Worm (Caenorhabditis elegans) whole organism, L2 larva: Measurements from ENCODE around the gene kxd-1.

ENCODE experiments used
- F13H6.1 ChIP-seq: sonication (generic microtip); optimal IDR thresholded peaks from 2 replicates; lab custom pipeline; 2016; ENCODE audit warnings: missing genetic modification characterization, missing compliant biosample characterization
- ZK546.5 ChIP-seq: sonication (generic microtip); optimal IDR thresholded peaks from 2 replicates; lab custom pipeline; 2017; ENCODE audit warnings: missing biosample characterization, missing genetic modification characterization
- aly-2 ChIP-seq: fragments of 150-350 bp; optimal IDR thresholded peaks from 2 replicates; lab custom pipeline; 2014; ENCODE audit warnings: missing biosample characterization, missing genetic modification characterization
- blmp-1 ChIP-seq: sonication (generic microtip); optimal IDR thresholded peaks from 2 replicates; lab custom pipeline; 2017; ENCODE audit warnings: missing genetic modification characterization, mild to moderate bottlenecking, missing compliant biosample characterization, antibody characterized with exemption, moderate library complexity; ENCODE audit not compliant: insufficient read depth
- ceh-16 ChIP-seq: fragments of 150-350 bp; optimal IDR thresholded peaks from 2 replicates; lab custom pipeline; 2014; ENCODE audit warnings: missing biosample characterization, missing genetic modification characterization
- elt-1 ChIP-seq: fragments of 150-350 bp; optimal IDR thresholded peaks from 2 replicates; lab custom pipeline; 2014; ENCODE audit warnings: missing biosample characterization, missing genetic modification characterization
- lin-13 ChIP-seq: fragments of 150-350 bp; optimal IDR thresholded peaks from 2 replicates; lab custom pipeline; 2014; ENCODE audit warnings: missing biosample characterization, missing genetic modification reagents, missing genetic modification characterization
- nhr-10 ChIP-seq: sonication (generic microtip); optimal IDR thresholded peaks from 2 replicates; lab custom pipeline; 2017; ENCODE audit warnings: missing biosample characterization, missing genetic modification characterization
- nhr-11 ChIP-seq: fragments of 150-350 bp; optimal IDR thresholded peaks from 2 replicates; lab custom pipeline; 2014; ENCODE audit warnings: missing biosample characterization, missing genetic modification characterization
- nhr-23 ChIP-seq: fragments of 150-350 bp; optimal IDR thresholded peaks from 2 replicates; lab custom pipeline; 2014; ENCODE audit warnings: missing biosample characterization, missing genetic modification reagents, missing genetic modification characterization
- nhr-237 ChIP-seq: fragments of 150-350 bp; optimal IDR thresholded peaks from 2 replicates; lab custom pipeline; 2014; ENCODE audit warnings: missing biosample characterization, missing genetic modification characterization
- unc-55 ChIP-seq: fragments of 150-350 bp; sonication (generic microtip); optimal IDR thresholded peaks from 3 replicates; lab custom pipeline; 2014; ENCODE audit warnings: missing biosample characterization, missing genetic modification reagents, missing genetic modification characterization

DNA sequence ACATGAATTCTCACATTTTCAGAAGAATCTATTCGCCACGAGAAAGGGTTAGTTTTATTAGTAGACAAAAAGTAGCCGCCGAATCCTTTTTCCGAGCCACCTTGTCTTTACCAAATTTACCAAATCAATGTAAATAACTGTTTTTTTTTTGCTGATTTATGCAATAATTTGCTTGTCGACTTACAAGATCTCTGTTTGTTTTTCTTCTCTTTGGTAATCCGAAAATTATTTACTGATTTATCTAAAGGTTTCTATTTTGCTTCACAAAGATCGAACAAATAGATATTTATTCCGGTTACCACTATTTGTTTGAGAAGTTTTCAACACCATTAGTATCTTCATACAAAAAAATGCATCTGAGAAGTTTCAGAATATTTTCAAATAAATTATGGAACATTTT is 44.8 kb downstream of the kxd-1 start, which contains the start of gene C13A2.7:
- TF ChIP-seq lin-13 (GFP tag; lab: Kevin White, UChicago) (no peak), nhr-11 (tag; lab: Kevin White, UChicago) (no peak), unc-55 (no peak), F13H6.1 (tag; lab: Kevin White, UChicago) (no peak), nhr-23 (tag; lab: Kevin White, UChicago) (no peak), nhr-237 (tag; lab: Kevin White, UChicago) (no peak), ceh-16 (tag; lab: Kevin White, UChicago) (no peak), aly-2 (tag; lab: Kevin White, UChicago) (no peak), ZK546.5 (tag; lab: Kevin White, UChicago) (no peak), nhr-10 (tag; lab: Kevin White, UChicago) (no peak), elt-1 (tag; lab: Kevin White, UChicago) (no peak), blmp-1 (tag; lab: Kevin White, UChicago) (no peak)
